Worm (Caenorhabditis elegans) whole organism, early embryonic: ENCODE measurements around the gene nlp-63.

ENCODE experiments used
- B0310.2 ChIP-seq: sonication (generic microtip); optimal IDR thresholded peaks from 2 replicates; lab custom pipeline; 2016; ENCODE audit warnings: mild to moderate bottlenecking, missing genetic modification characterization, missing compliant biosample characterization
- aly-1 ChIP-seq: sonication (generic microtip); optimal IDR thresholded peaks from 2 replicates; lab custom pipeline; 2016; ENCODE audit warnings: missing genetic modification characterization, missing compliant biosample characterization
- ama-1 ChIP-seq: fragments of 150-350 bp; optimal IDR thresholded peaks from 2 replicates; lab custom pipeline; 2014
- hnd-1 ChIP-seq: sonication (generic microtip); optimal IDR thresholded peaks from 2 replicates; lab custom pipeline; 2016; ENCODE audit warnings: missing genetic modification characterization, missing compliant biosample characterization

DNA sequence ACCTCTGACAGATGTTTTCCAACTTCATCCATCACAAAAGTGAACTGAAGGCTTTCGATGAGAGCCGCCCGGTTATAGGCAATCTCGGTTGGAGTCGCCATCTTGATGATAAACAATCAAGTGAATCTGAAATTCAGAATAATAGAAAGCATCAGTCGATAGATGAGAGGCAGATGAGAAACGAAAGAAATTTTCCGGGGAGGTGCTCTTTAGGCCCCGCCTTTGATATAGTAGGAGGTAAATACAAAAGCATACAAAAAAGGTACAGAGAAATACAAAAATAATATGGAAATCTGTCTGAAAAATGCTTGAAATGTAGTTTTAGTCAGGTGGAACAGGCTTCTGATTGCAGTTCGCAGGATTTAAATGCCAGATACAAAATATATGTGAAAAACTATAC, 27.4 kb downstream of the nlp-63 start, which contains the start of gene srd-1:
- TF ChIP-seq ama-1 (no peak), B0310.2 (tag; lab: Kevin White, UChicago) (no peak), aly-1 (tag; lab: Kevin White, UChicago) (no peak), hnd-1 (tag; lab: Kevin White, UChicago) (no peak)
